Fruit fly (Drosophila melanogaster) whole organism, adult: ENCODE measurements around the gene scramb2.

Source experiments
- CG11617 ChIP-seq: fragments of 200-800 bp; sonication (Bioruptor generic); optimal IDR thresholded peaks from 2 replicates; lab custom pipeline; 2017; ENCODE audit warnings: mild to moderate bottlenecking, missing biosample characterization, missing genetic modification reagents, missing genetic modification characterization
- CG12768 ChIP-seq: fragments of 200-800 bp; sonication (Bioruptor generic); optimal IDR thresholded peaks from 2 replicates; lab custom pipeline; 2017; ENCODE audit warnings: missing biosample characterization, missing genetic modification characterization, mild to moderate bottlenecking, moderate library complexity, missing genetic modification reagents
- CG14711 ChIP-seq: fragments of 200-800 bp; sonication (Bioruptor generic); optimal IDR thresholded peaks from 2 replicates; lab custom pipeline; 2018; ENCODE audit warnings: missing biosample characterization, mild to moderate bottlenecking, missing genetic modification characterization, moderate library complexity
- CG1620 ChIP-seq: fragments of 200-800 bp; sonication (Bioruptor generic); optimal IDR thresholded peaks from 2 replicates; lab custom pipeline; 2016; ENCODE audit warnings: missing biosample characterization, missing genetic modification characterization
- CG33017 ChIP-seq: fragments of 200-800 bp; sonication (Bioruptor generic); optimal IDR thresholded peaks from 2 replicates; lab custom pipeline; 2018; ENCODE audit warnings: missing biosample characterization, mild to moderate bottlenecking, missing genetic modification characterization, moderate library complexity
- CG5204 ChIP-seq: fragments of 200-800 bp; sonication (Bioruptor generic); optimal IDR thresholded peaks from 2 replicates; lab custom pipeline; 2016; ENCODE audit warnings: missing biosample characterization, missing genetic modification characterization
- CG7045 ChIP-seq: fragments of 200-800 bp; sonication (Bioruptor generic); optimal IDR thresholded peaks from 2 replicates; lab custom pipeline; 2017; ENCODE audit warnings: missing biosample characterization, mild to moderate bottlenecking, missing genetic modification characterization
- CG7101 ChIP-seq: fragments of 200-800 bp; sonication (Bioruptor generic); optimal IDR thresholded peaks from 2 replicates; lab custom pipeline; 2018; ENCODE audit warnings: missing biosample characterization, mild to moderate bottlenecking, missing genetic modification characterization, moderate library complexity
- Clk ChIP-seq: fragments of 200-800 bp; sonication (Bioruptor generic); optimal IDR thresholded peaks from 2 replicates; lab custom pipeline; 2017; ENCODE audit warnings: missing biosample characterization, missing genetic modification characterization
- Crg-1 ChIP-seq: fragments of 200-800 bp; sonication (Bioruptor generic); optimal IDR thresholded peaks from 2 replicates; lab custom pipeline; 2016; ENCODE audit warnings: missing biosample characterization, missing genetic modification characterization
- Hr96 ChIP-seq: fragments of 200-800 bp; sonication (Bioruptor generic); optimal IDR thresholded peaks from 2 replicates; lab custom pipeline; 2016; ENCODE audit warnings: missing biosample characterization, missing genetic modification characterization
- Mnt ChIP-seq: fragments of 200-800 bp; sonication (Bioruptor generic); optimal IDR thresholded peaks from 2 replicates; lab custom pipeline; 2016; ENCODE audit warnings: missing biosample characterization, mild to moderate bottlenecking, missing genetic modification characterization
- bab1 ChIP-seq: fragments of 200-800 bp; sonication (Bioruptor generic); optimal IDR thresholded peaks from 3 replicates; lab custom pipeline; 2019; ENCODE audit warnings: missing biosample characterization, mild to moderate bottlenecking, missing genetic modification characterization, moderate library complexity
- cic ChIP-seq: fragments of 200-800 bp; sonication (Bioruptor generic); optimal IDR thresholded peaks from 2 replicates; lab custom pipeline; 2017; ENCODE audit warnings: missing biosample characterization, mild to moderate bottlenecking, missing genetic modification characterization, moderate library complexity
- cnc ChIP-seq, 2 experiments: fragments of >200 bp; optimal IDR thresholded peaks; 2 replicates each; lab custom pipeline; 2017
- kay ChIP-seq: fragments of 200-800 bp; sonication (Bioruptor generic); peaks from one replicate; lab custom pipeline; 2016; ENCODE audit warnings: missing biosample characterization, missing genetic modification characterization, borderline replicate concordance
- ovo ChIP-seq: fragments of 200-800 bp; sonication (Bioruptor generic); optimal IDR thresholded peaks from 2 replicates; lab custom pipeline; 2016; ENCODE audit warnings: missing biosample characterization, missing genetic modification characterization
- pad ChIP-seq: fragments of 200-800 bp; sonication (Bioruptor generic); optimal IDR thresholded peaks from 3 replicates; lab custom pipeline; 2017; ENCODE audit warnings: missing biosample characterization, missing genetic modification characterization, mild to moderate bottlenecking, moderate library complexity, missing genetic modification reagents
- tj ChIP-seq: fragments of 200-800 bp; sonication (Bioruptor generic); optimal IDR thresholded peaks from 3 replicates; lab custom pipeline; 2017; ENCODE audit warnings: missing biosample characterization, mild to moderate bottlenecking, missing genetic modification characterization, moderate library complexity
- toe ChIP-seq: fragments of 200-800 bp; sonication (Bioruptor generic); optimal IDR thresholded peaks from 2 replicates; lab custom pipeline; 2016; ENCODE audit warnings: missing biosample characterization, missing genetic modification characterization

scramb2 gene

dm6 chr3L:3077568-3078107 is 31.0 kb upstream of the scramb2 start:
- peak; percentile 18 for TF ChIP-seq CG5204 (GFP tag; lab: Kevin White, UChicago)
- no peak for TF ChIP-seq Crg-1 (GFP tag; lab: Kevin White, UChicago)
- TF ChIP-seq CG33017 (tag; lab: Kevin White, UChicago), result peak; percentile 41
- TF ChIP-seq toe (GFP tag; lab: Kevin White, UChicago), result no peak
- TF ChIP-seq CG7101 (tag; lab: Kevin White, UChicago), result peak; percentile 35
- TF ChIP-seq pad (GFP tag; lab: Kevin White, UChicago), result peak; percentile 61
- peak; percentile 76 for TF ChIP-seq kay (GFP tag; lab: Kevin White, UChicago)
- TF ChIP-seq CG11617 (GFP tag; lab: Kevin White, UChicago), result peak; percentile 26
- no peak for TF ChIP-seq CG7045 (GFP tag; lab: Kevin White, UChicago)
- TF ChIP-seq Clk (GFP tag; lab: Kevin White, UChicago), result no peak
- TF ChIP-seq bab1 (GFP tag; lab: Kevin White, UChicago), result peak; percentile 62
- TF ChIP-seq CG14711 (tag; lab: Kevin White, UChicago), result peak; percentile 33
- TF ChIP-seq cnc (optimal IDR thresholded peaks at IDR 0.05; lab: Kevin White, UChicago), result peak in 1 of 2 experiments; percentile 15
- TF ChIP-seq CG12768 (GFP tag; lab: Kevin White, UChicago), result peak; percentile 59
- peak; percentile 15 for TF ChIP-seq Hr96 (GFP tag; lab: Kevin White, UChicago)
- peak; percentile 76 for TF ChIP-seq tj (GFP tag; lab: Kevin White, UChicago)
- TF ChIP-seq CG1620 (GFP tag; lab: Kevin White, UChicago), result no peak
- TF ChIP-seq Mnt (GFP tag; lab: Kevin White, UChicago), result peak; percentile 72
- peak; percentile 58 for TF ChIP-seq cic
- peak; percentile 68 for TF ChIP-seq ovo

- TF ChIP-seq tj (GFP tag; lab: Kevin White, UChicago), result no peak
Measured at dm6 chr3L:3076954-3077353, 30.3 kb upstream of the scramb2 start.

dm6 chr3L:3074805-3075204 is 28.2 kb upstream of the scramb2 start:
- TF ChIP-seq CG7045 (GFP tag; lab: Kevin White, UChicago) (no peak), CG14711 (tag; lab: Kevin White, UChicago) (no peak), cic (no peak), Mnt (GFP tag; lab: Kevin White, UChicago) (no peak), CG1620 (GFP tag; lab: Kevin White, UChicago) (no peak), bab1 (GFP tag; lab: Kevin White, UChicago) (no peak), CG12768 (GFP tag; lab: Kevin White, UChicago) (no peak), Clk (GFP tag; lab: Kevin White, UChicago) (no peak), toe (GFP tag; lab: Kevin White, UChicago) (no peak), Crg-1 (GFP tag; lab: Kevin White, UChicago) (no peak), CG7101 (tag; lab: Kevin White, UChicago) (no peak), cnc (optimal IDR thresholded peaks at IDR 0.05; lab: Kevin White, UChicago) (no peak), CG33017 (tag; lab: Kevin White, UChicago) (no peak), Hr96 (GFP tag; lab: Kevin White, UChicago) (no peak), ovo (no peak), CG11617 (GFP tag; lab: Kevin White, UChicago) (no peak), tj (GFP tag; lab: Kevin White, UChicago) (no peak), kay (GFP tag; lab: Kevin White, UChicago) (no peak), pad (GFP tag; lab: Kevin White, UChicago) (no peak), CG5204 (GFP tag; lab: Kevin White, UChicago) (no peak)

- TF ChIP-seq Hr96 (GFP tag; lab: Kevin White, UChicago), result no peak
- TF ChIP-seq CG7101 (tag; lab: Kevin White, UChicago), result no peak
- no peak for TF ChIP-seq CG7045 (GFP tag; lab: Kevin White, UChicago)
- no peak for TF ChIP-seq CG12768 (GFP tag; lab: Kevin White, UChicago)
- no peak for TF ChIP-seq Clk (GFP tag; lab: Kevin White, UChicago)
- no peak for TF ChIP-seq pad (GFP tag; lab: Kevin White, UChicago)
- no peak for TF ChIP-seq CG5204 (GFP tag; lab: Kevin White, UChicago)
Measured at dm6 chr3L:3074380-3074779, 27.8 kb upstream of the scramb2 start.

dm6 chr3L:3073460-3073859 is 26.8 kb upstream of the scramb2 start:
- TF ChIP-seq CG33017 (tag; lab: Kevin White, UChicago) (no peak), tj (GFP tag; lab: Kevin White, UChicago) (no peak), Mnt (GFP tag; lab: Kevin White, UChicago) (no peak), Hr96 (GFP tag; lab: Kevin White, UChicago) (no peak), CG7101 (tag; lab: Kevin White, UChicago) (no peak), CG5204 (GFP tag; lab: Kevin White, UChicago) (no peak), Clk (GFP tag; lab: Kevin White, UChicago) (no peak), Crg-1 (GFP tag; lab: Kevin White, UChicago) (no peak), CG11617 (GFP tag; lab: Kevin White, UChicago) (no peak), ovo (no peak), bab1 (GFP tag; lab: Kevin White, UChicago) (no peak), CG14711 (tag; lab: Kevin White, UChicago) (no peak), toe (GFP tag; lab: Kevin White, UChicago) (no peak), CG1620 (GFP tag; lab: Kevin White, UChicago) (no peak), cic (no peak), kay (GFP tag; lab: Kevin White, UChicago) (no peak)
